Worm (Caenorhabditis elegans) whole organism, L1 larva: ENCODE measurements around the gene ZK829.7.
A peak's percentile ranks its signal among the peaks of the same experiment; 100 is the strongest.

ENCODE experiments used
- C16A3.4 ChIP-seq: fragments of 150-350 bp; optimal IDR thresholded peaks from 2 replicates; lab custom pipeline; 2014; ENCODE audit warnings: missing biosample characterization, missing genetic modification characterization
- aha-1 ChIP-seq: fragments of 150-350 bp; optimal IDR thresholded peaks from 2 replicates; lab custom pipeline; 2014; ENCODE audit warnings: missing biosample characterization, missing genetic modification characterization
- ama-1 ChIP-seq: fragments of 150-350 bp; optimal IDR thresholded peaks from 2 replicates; lab custom pipeline; 2014
- ceh-8 ChIP-seq: fragments of 200-800 bp; sonication (Bioruptor generic); optimal IDR thresholded peaks from 2 replicates; lab custom pipeline; 2018; ENCODE audit warnings: mild to moderate bottlenecking, missing genetic modification characterization, moderate library complexity, missing compliant biosample characterization
- ceh-82 ChIP-seq, 3 experiments: fragments of 150-350 bp in 1 of 3; sonication (generic microtip) in 2 of 3; optimal IDR thresholded peaks; 2 replicates each; lab custom pipeline; 2014 to 2017; ENCODE audit warnings: missing biosample characterization in 3 of 3, missing genetic modification characterization in 3 of 3
- ces-1 ChIP-seq: fragments of 150-350 bp; optimal IDR thresholded peaks from 2 replicates; lab custom pipeline; 2014; ENCODE audit warnings: missing biosample characterization, missing genetic modification reagents, missing genetic modification characterization
- efl-1 ChIP-seq, 4 experiments: fragments of 150-350 bp; optimal IDR thresholded peaks in 3 of 4; peaks in 1 of 4; 1 replicate in 1 of 4; 2 replicates in 3 of 4; lab custom pipeline; 2014; ENCODE audit warnings: missing biosample characterization in 2 of 4, missing genetic modification characterization in 2 of 4, missing genetic modification reagents in 2 of 4
- egl-27 ChIP-seq, 2 experiments: fragments of 150-350 bp in 1 of 2; sonication (generic microtip); optimal IDR thresholded peaks; 3 replicates each; lab custom pipeline; 2017 to 2018; ENCODE audit warnings: missing biosample characterization in 2 of 2, missing genetic modification characterization in 2 of 2, missing genetic modification reagents in 2 of 2
- elt-3 ChIP-seq, 6 experiments: fragments of 150-350 bp in 1 of 6; sonication (generic microtip); optimal IDR thresholded peaks; 2 replicates each; lab custom pipeline; 2017 to 2018; ENCODE audit warnings: missing biosample characterization in 6 of 6, missing genetic modification characterization in 6 of 6, inconsistent platforms in 1 of 6
- fos-1 ChIP-seq: fragments of 150-350 bp; optimal IDR thresholded peaks from 2 replicates; lab custom pipeline; 2014; ENCODE audit warnings: missing biosample characterization, missing genetic modification characterization
- hlh-4 ChIP-seq: sonication (generic microtip); optimal IDR thresholded peaks from 2 replicates; lab custom pipeline; 2016; ENCODE audit warnings: mild to moderate bottlenecking, missing genetic modification characterization, missing compliant biosample characterization
- hpl-2 ChIP-seq: fragments of 150-350 bp; optimal IDR thresholded peaks from 2 replicates; lab custom pipeline; 2014; ENCODE audit warnings: missing biosample characterization, missing genetic modification reagents, missing genetic modification characterization
- irx-1 ChIP-seq: sonication (generic microtip); optimal IDR thresholded peaks from 2 replicates; lab custom pipeline; 2016; ENCODE audit warnings: missing genetic modification characterization, missing compliant biosample characterization
- lin-15B ChIP-seq: fragments of 150-350 bp; sonication (generic microtip); optimal IDR thresholded peaks from 3 replicates; lab custom pipeline; 2014; ENCODE audit warnings: missing biosample characterization, missing genetic modification characterization
- lin-35 ChIP-seq, 2 experiments: fragments of 150-350 bp; optimal IDR thresholded peaks; 2 replicates each; lab custom pipeline; 2014; ENCODE audit warnings: missing biosample characterization in 2 of 2, missing genetic modification characterization in 2 of 2, missing genetic modification reagents in 2 of 2
- mdl-1 ChIP-seq, 2 experiments: fragments of 150-350 bp; optimal IDR thresholded peaks; 2 replicates each; lab custom pipeline; 2014 to 2017; ENCODE audit warnings: missing biosample characterization in 2 of 2, missing genetic modification characterization in 2 of 2, inconsistent platforms in 1 of 2
- nhr-12 ChIP-seq: sonication (generic microtip); optimal IDR thresholded peaks from 2 replicates; lab custom pipeline; 2017; ENCODE audit warnings: missing biosample characterization, missing genetic modification characterization
- nhr-19 ChIP-seq: fragments of 200-800 bp; sonication (Bioruptor generic); conservative IDR thresholded peaks from 2 replicates; pipeline ENCODE4 v1.3.6; 2022; ENCODE audit warnings: missing genetic modification characterization, missing compliant biosample characterization
- nhr-20 ChIP-seq: sonication (generic microtip); optimal IDR thresholded peaks from 2 replicates; lab custom pipeline; 2016; ENCODE audit warnings: mild to moderate bottlenecking, missing genetic modification characterization, missing compliant biosample characterization
- nhr-237 ChIP-seq: fragments of 150-350 bp; optimal IDR thresholded peaks from 2 replicates; lab custom pipeline; 2014; ENCODE audit warnings: missing biosample characterization, missing genetic modification characterization
- nhr-76 ChIP-seq: sonication (generic microtip); optimal IDR thresholded peaks from 2 replicates; lab custom pipeline; 2017; ENCODE audit warnings: missing biosample characterization, missing genetic modification characterization
- nhr-77 ChIP-seq: fragments of 150-350 bp; optimal IDR thresholded peaks from 2 replicates; lab custom pipeline; 2014; ENCODE audit warnings: missing biosample characterization, missing genetic modification characterization
- nhr-84 ChIP-seq: sonication (generic microtip); optimal IDR thresholded peaks from 2 replicates; lab custom pipeline; 2017; ENCODE audit warnings: missing biosample characterization, missing genetic modification characterization
- pqm-1 ChIP-seq: sonication (generic microtip); optimal IDR thresholded peaks from 3 replicates; lab custom pipeline; 2017; ENCODE audit warnings: missing biosample characterization, missing genetic modification characterization
- skn-1 ChIP-seq: fragments of 150-350 bp; optimal IDR thresholded peaks from 2 replicates; lab custom pipeline; 2014; ENCODE audit warnings: missing biosample characterization, missing genetic modification characterization
- tlp-1 ChIP-seq: fragments of 150-350 bp; optimal IDR thresholded peaks from 2 replicates; lab custom pipeline; 2014; ENCODE audit warnings: missing biosample characterization, missing genetic modification characterization
- unc-130 ChIP-seq: fragments of 150-350 bp; optimal IDR thresholded peaks from 2 replicates; lab custom pipeline; 2017; ENCODE audit warnings: missing biosample characterization, missing genetic modification characterization, inconsistent platforms
- unc-98 ChIP-seq: fragments of 200-800 bp; sonication (Bioruptor generic); IDR thresholded peaks from 2 replicates; pipeline ENCODE4 v1.3.6; 2022; ENCODE audit warnings: missing genetic modification characterization, missing compliant biosample characterization
- vab-15 ChIP-seq: sonication (generic microtip); optimal IDR thresholded peaks from 2 replicates; lab custom pipeline; 2017; ENCODE audit warnings: missing genotype, mild to moderate bottlenecking, missing genetic modification characterization, missing compliant biosample characterization
- zip-4 ChIP-seq: fragments of 200-800 bp; sonication (Bioruptor generic); optimal IDR thresholded peaks from 2 replicates; lab custom pipeline; 2018; ENCODE audit warnings: mild to moderate bottlenecking, missing genetic modification characterization, moderate library complexity, missing compliant biosample characterization
- ztf-11 ChIP-seq, 2 experiments: sonication (generic microtip); optimal IDR thresholded peaks; 2 replicates each; lab custom pipeline; 2016 to 2017; ENCODE audit warnings: missing genetic modification characterization in 2 of 2, missing biosample characterization in 1 of 2, missing compliant biosample characterization in 1 of 2
- ztf-4 ChIP-seq: fragments of 150-350 bp; optimal IDR thresholded peaks from 2 replicates; lab custom pipeline; 2014; ENCODE audit warnings: missing biosample characterization, missing genetic modification characterization

The ZK829.7 gene

ce11 chrIV:11928388-11928787 is 32.9 kb downstream of the ZK829.7 start (continued):
- TF ChIP-seq ztf-11 (tag; optimal IDR thresholded peaks at IDR 0.05; lab: Kevin White, UChicago) (peak in 1 of 2 experiments; percentile 9), vab-15 (tag; lab: Kevin White, UChicago) (no peak), hlh-4 (tag; lab: Kevin White, UChicago) (no peak)

DNA sequence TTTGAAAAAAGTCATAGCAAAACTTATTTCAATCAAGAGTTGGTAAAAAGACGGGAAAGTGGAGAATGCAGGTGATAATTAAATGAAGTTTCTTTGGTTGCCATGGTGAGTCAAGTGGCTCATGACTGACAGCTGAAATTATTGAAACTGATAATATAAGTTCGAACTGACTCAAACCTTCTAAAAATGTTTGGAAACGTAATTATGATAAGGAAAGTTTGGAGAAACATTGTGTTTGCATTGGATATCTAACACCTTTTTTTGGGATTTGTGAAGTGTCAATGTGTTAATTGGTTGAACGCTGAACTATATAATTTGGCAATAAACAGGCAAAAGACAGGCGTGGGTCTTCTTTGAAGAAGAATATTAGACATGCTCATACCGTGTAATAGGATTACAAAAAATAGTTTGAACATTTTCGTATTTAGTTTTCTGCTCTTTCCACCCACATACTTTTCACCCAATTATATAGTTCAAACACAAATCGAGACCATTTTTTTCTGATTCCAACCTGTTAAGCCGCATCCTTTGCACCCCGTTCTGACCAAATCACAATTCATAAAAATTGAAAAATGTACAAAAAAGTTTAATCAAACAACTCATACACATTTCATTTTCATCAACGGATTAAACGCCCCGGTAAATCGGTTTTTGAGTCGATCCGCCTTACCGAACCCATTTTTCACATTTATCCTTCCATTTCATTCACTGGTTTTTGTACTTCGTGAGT is 35.8 kb downstream of the ZK829.7 start, which contains the start of the genes srlf-33 and srlf-32:
TSS of gene srlf-33 (minus strand) at position 101 of the 730 bp plus-strand sequence.
TSS of gene srlf-32 (plus strand) at position 680 of the 730 bp plus-strand sequence.
- no peak for TF ChIP-seq fos-1 (tag; lab: Kevin White, UChicago)
- no peak for TF ChIP-seq efl-1 (optimal IDR thresholded peaks at IDR 0.05; lab: Kevin White, UChicago)
- TF ChIP-seq efl-1 (GFP tag; optimal IDR thresholded peaks at IDR 0.05 in 1 of 2; lab: Kevin White, UChicago): peak in 1 of 2 experiments; percentile 43
- TF ChIP-seq, all 84 proteins: peak for 1

ce11 chrIV:11924092-11924491 is 37.2 kb downstream of the ZK829.7 start:
- TF ChIP-seq aha-1 (tag; lab: Kevin White, UChicago) (no peak), unc-98 (GFP tag; lab: Robert Waterston, UW) (no peak), egl-27 (tag; optimal IDR thresholded peaks at IDR 0.05; lab: Kevin White, UChicago) (no peak), nhr-237 (no peak), C16A3.4 (tag; lab: Kevin White, UChicago) (no peak), nhr-76 (tag; lab: Kevin White, UChicago) (no peak), ceh-82 (tag; optimal IDR thresholded peaks at IDR 0.05; lab: Kevin White, UChicago) (no peak), fos-1 (tag; lab: Kevin White, UChicago) (no peak), lin-15B (no peak), ztf-4 (tag; lab: Kevin White, UChicago) (no peak), nhr-77 (tag; lab: Kevin White, UChicago) (no peak)

- TF ChIP-seq nhr-84: no peak
- TF ChIP-seq hpl-2 (GFP tag; lab: Kevin White, UChicago): no peak
- no peak for TF ChIP-seq aha-1 (tag; lab: Kevin White, UChicago)
- TF ChIP-seq pqm-1 (tag; lab: Kevin White, UChicago): no peak
- no peak for TF ChIP-seq nhr-19 (GFP tag; lab: Robert Waterston, UW)
- TF ChIP-seq irx-1 (tag; lab: Kevin White, UChicago): no peak
- TF ChIP-seq elt-3 (tag; optimal IDR thresholded peaks at IDR 0.05; lab: Kevin White, UChicago): no peak
- TF ChIP-seq egl-27 (tag; optimal IDR thresholded peaks at IDR 0.05; lab: Kevin White, UChicago): no peak
- TF ChIP-seq tlp-1: no peak
- no peak for TF ChIP-seq nhr-20 (tag; lab: Kevin White, UChicago)
- TF ChIP-seq ztf-11 (tag; optimal IDR thresholded peaks at IDR 0.05; lab: Kevin White, UChicago): no peak
- TF ChIP-seq, all 84 proteins: peak for 0
Measured at ce11 chrIV:11923074-11923473, 38.3 kb downstream of the ZK829.7 start, which contains the start of gene srlf-31. Gene srlf-31 (minus strand): TSS chrIV:11923174.

DNA sequence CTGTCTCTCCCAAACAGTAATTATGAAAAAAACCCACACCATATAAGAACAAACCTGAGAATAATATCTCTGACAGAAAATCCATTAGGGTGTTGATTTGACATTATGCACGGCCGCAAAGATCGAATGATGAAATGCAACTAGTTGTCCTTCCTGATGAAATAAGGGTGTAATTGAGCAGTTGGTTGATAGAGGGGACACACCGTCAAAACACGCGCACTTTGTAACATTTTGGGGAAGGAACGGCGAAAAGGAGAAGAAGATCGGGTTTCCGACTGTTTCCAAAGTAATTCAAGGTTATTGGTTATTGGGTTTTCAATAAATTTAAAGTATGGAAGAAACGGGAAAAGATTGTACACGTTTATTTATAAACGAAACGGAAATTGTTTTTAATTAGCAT is 39.3 kb downstream of the ZK829.7 start, which contains the start of gene ZK822.1:
TSS of gene ZK822.1 (minus strand) at position 121 of the 400 bp plus-strand sequence.
- no peak for TF ChIP-seq skn-1 (tag; lab: Kevin White, UChicago)
- TF ChIP-seq, all 84 proteins: peak for 0

DNA sequence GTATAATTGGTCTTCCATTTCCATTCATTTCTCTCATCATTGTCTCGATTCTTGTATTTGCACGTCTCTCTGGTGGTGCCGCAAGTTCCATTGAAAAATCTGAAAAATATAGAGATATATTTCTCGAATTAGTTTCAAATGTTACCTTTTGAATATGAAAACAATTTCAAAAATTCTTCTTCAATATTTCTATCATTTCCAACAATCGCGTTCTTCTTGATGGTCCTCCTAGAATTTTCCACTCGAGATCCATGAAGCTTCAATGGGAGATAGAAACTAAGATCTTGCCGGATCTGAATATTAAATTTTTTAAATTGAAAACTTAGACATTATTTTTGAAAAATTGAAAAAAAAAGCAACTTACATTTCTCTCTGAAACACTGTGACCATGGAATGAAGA is 42.3 kb downstream of the ZK829.7 start:
- TF ChIP-seq ama-1 (lab: Kevin White, UChicago) (no peak), nhr-12 (tag; lab: Kevin White, UChicago) (no peak), ces-1 (GFP tag; lab: Kevin White, UChicago) (no peak), ceh-8 (no peak), lin-35 (GFP tag; optimal IDR thresholded peaks at IDR 0.05; lab: Kevin White, UChicago) (no peak), zip-4 (no peak), nhr-76 (tag; lab: Kevin White, UChicago) (no peak), unc-130 (tag; lab: Kevin White, UChicago) (no peak), mdl-1 (tag; optimal IDR thresholded peaks at IDR 0.05; lab: Kevin White, UChicago) (no peak), hpl-2 (GFP tag; lab: Kevin White, UChicago) (no peak)
